Fruit fly (Drosophila melanogaster) whole organism, embryonic: ENCODE results near the gene Lamtor3.
A peak's percentile ranks its signal among the peaks of the same experiment; 100 is the strongest.

Source experiments
- Ada2b ChIP-seq: fragments of 200-800 bp; sonication (Bioruptor generic); IDR thresholded peaks from 2 replicates; pipeline ENCODE4 v1.3.6; 2022; ENCODE audit warnings: missing biosample characterization, missing genetic modification characterization
- CG11085 ChIP-seq: fragments of 200-800 bp; sonication (Bioruptor generic); IDR thresholded peaks from 2 replicates; pipeline ENCODE4 v1.3.6; 2022; ENCODE audit warnings: missing biosample characterization, missing genetic modification characterization
- CG11456 ChIP-seq: fragments of 200-800 bp; sonication (Bioruptor generic); IDR thresholded peaks from 3 replicates; pipeline ENCODE4 v1.3.6; 2022; ENCODE audit warnings: missing biosample characterization, missing genetic modification characterization
- CG11560 ChIP-seq: fragments of 200-800 bp; sonication (Bioruptor generic); IDR thresholded peaks from 3 replicates; pipeline ENCODE4 v1.3.6; 2022; ENCODE audit warnings: missing biosample characterization, missing genetic modification characterization
- CG12659 ChIP-seq: fragments of 200-800 bp; sonication (Bioruptor generic); optimal IDR thresholded peaks from 3 replicates; lab custom pipeline; 2017; ENCODE audit warnings: mild to moderate bottlenecking, missing biosample characterization, missing genetic modification reagents, missing genetic modification characterization
- CG14050 ChIP-seq: fragments of 200-800 bp; sonication (Bioruptor generic); IDR thresholded peaks from 3 replicates; pipeline ENCODE4 v1.3.6; 2022; ENCODE audit warnings: missing biosample characterization, missing genetic modification characterization
- CG17328 ChIP-seq: fragments of 200-800 bp; sonication (Bioruptor generic); IDR thresholded peaks from 2 replicates; pipeline ENCODE4 v1.3.6; 2022; ENCODE audit warnings: missing biosample characterization, missing genetic modification characterization
- CG1792 ChIP-seq: fragments of 200-800 bp; sonication (Bioruptor generic); optimal IDR thresholded peaks from 2 replicates; lab custom pipeline; 2016; ENCODE audit warnings: missing biosample characterization, missing genetic modification characterization
- CG30431 ChIP-seq: fragments of 200-800 bp; sonication (Bioruptor generic); optimal IDR thresholded peaks from 2 replicates; lab custom pipeline; 2017; ENCODE audit warnings: missing biosample characterization, missing genetic modification characterization
- CG31224 ChIP-seq: fragments of 200-800 bp; sonication (Bioruptor generic); IDR thresholded peaks from 2 replicates; pipeline ENCODE4 v1.3.6; 2022; ENCODE audit warnings: missing biosample characterization, missing genetic modification characterization
- CG31365 ChIP-seq: fragments of 200-800 bp; sonication (Bioruptor generic); optimal IDR thresholded peaks from 2 replicates; lab custom pipeline; 2018; ENCODE audit warnings: missing biosample characterization, mild to moderate bottlenecking, missing genetic modification characterization
- CG7372 ChIP-seq: fragments of 200-800 bp; sonication (Bioruptor generic); IDR thresholded peaks from 2 replicates; pipeline ENCODE4 v1.3.6; 2022; ENCODE audit warnings: missing biosample characterization, missing genetic modification characterization
- CG9876 ChIP-seq: fragments of 200-800 bp; sonication (Bioruptor generic); optimal IDR thresholded peaks from 2 replicates; lab custom pipeline; 2016; ENCODE audit warnings: missing biosample characterization, missing genetic modification characterization
- CG9932 ChIP-seq: fragments of 200-800 bp; sonication (Bioruptor generic); IDR thresholded peaks from 2 replicates; pipeline ENCODE4 v1.3.6; 2022; ENCODE audit warnings: missing biosample characterization, missing genetic modification characterization
- Dad ChIP-seq: fragments of 200-800 bp; sonication (Bioruptor generic); optimal IDR thresholded peaks from 3 replicates; lab custom pipeline; 2016; ENCODE audit warnings: missing biosample characterization, missing genetic modification characterization
- Dip2 ChIP-seq: fragments of 200-800 bp; sonication (Bioruptor generic); IDR thresholded peaks from 2 replicates; pipeline ENCODE4 v1.3.6; 2022; ENCODE audit warnings: missing biosample characterization, missing genetic modification characterization
- Dref ChIP-seq: fragments of 200-800 bp; sonication (Bioruptor generic); IDR thresholded peaks from 2 replicates; pipeline ENCODE4 v1.3.6; 2022; ENCODE audit warnings: missing biosample characterization, missing genetic modification characterization
- Eip74EF ChIP-seq, 2 experiments: fragments of 200-800 bp in 1 of 2; fragments of >200 bp in 1 of 2; sonication (Bioruptor generic) in 1 of 2; optimal IDR thresholded peaks; 2 replicates each; lab custom pipeline; 2017 to 2019; ENCODE audit warnings: missing biosample characterization in 2 of 2, missing genetic modification characterization in 2 of 2, mild to moderate bottlenecking in 1 of 2, moderate library complexity in 1 of 2
- Elba2 ChIP-seq: fragments of 200-800 bp; sonication (Bioruptor generic); optimal IDR thresholded peaks from 3 replicates; lab custom pipeline; 2016; ENCODE audit warnings: missing biosample characterization, missing genetic modification characterization
- GATAe ChIP-seq: fragments of 200-800 bp; sonication (Bioruptor generic); conservative IDR thresholded peaks from 2 replicates; pipeline ENCODE4 v1.3.6; 2022; ENCODE audit warnings: missing biosample characterization, missing genetic modification characterization
- HLH54F ChIP-seq: fragments of 200-800 bp; sonication (Bioruptor generic); optimal IDR thresholded peaks from 3 replicates; lab custom pipeline; 2016; ENCODE audit warnings: missing biosample characterization, missing genetic modification characterization
- HmgD ChIP-seq: fragments of 200-800 bp; sonication (Bioruptor generic); optimal IDR thresholded peaks from 3 replicates; lab custom pipeline; 2016; ENCODE audit warnings: missing biosample characterization, missing genetic modification characterization
- Hr39 ChIP-seq: fragments of >200 bp; optimal IDR thresholded peaks from 2 replicates; lab custom pipeline; 2017
- Max ChIP-seq: fragments of 200-800 bp; sonication (Bioruptor generic); optimal IDR thresholded peaks from 2 replicates; lab custom pipeline; 2016; ENCODE audit warnings: missing biosample characterization, mild to moderate bottlenecking, missing genetic modification characterization
- PHDP ChIP-seq: fragments of 200-800 bp; sonication (Bioruptor generic); optimal IDR thresholded peaks from 3 replicates; lab custom pipeline; 2018; ENCODE audit warnings: missing biosample characterization, mild to moderate bottlenecking, missing genetic modification characterization, moderate library complexity
- Sin3A ChIP-seq: fragments of >200 bp; optimal IDR thresholded peaks from 2 replicates; lab custom pipeline; 2018
- Sox100B ChIP-seq: fragments of 200-800 bp; sonication (Bioruptor generic); optimal IDR thresholded peaks from 3 replicates; lab custom pipeline; 2018; ENCODE audit warnings: missing biosample characterization, mild to moderate bottlenecking, missing genetic modification characterization
- Stat92E ChIP-seq, 3 experiments: fragments of >200 bp in 2 of 3; fragments of 200-800 bp in 1 of 3; sonication (Bioruptor generic) in 1 of 3; optimal IDR thresholded peaks; 2 replicates each; lab custom pipeline; 2017 to 2019; ENCODE audit warnings: missing biosample characterization in 3 of 3, missing genetic modification characterization in 3 of 3, mild to moderate bottlenecking in 1 of 3, moderate library complexity in 1 of 3
- Xrp1 ChIP-seq: fragments of 200-800 bp; sonication (Bioruptor generic); IDR thresholded peaks from 2 replicates; pipeline ENCODE4 v1.3.6; 2022; ENCODE audit warnings: missing biosample characterization, missing genetic modification characterization
- ase ChIP-seq: fragments of 200-800 bp; sonication (Bioruptor generic); IDR thresholded peaks from 3 replicates; pipeline ENCODE4 v1.3.6; 2022; ENCODE audit warnings: missing biosample characterization, missing genetic modification characterization
- ato ChIP-seq: fragments of 200-800 bp; sonication (Bioruptor generic); IDR thresholded peaks from 2 replicates; pipeline ENCODE4 v1.3.6; 2022; ENCODE audit warnings: missing biosample characterization, missing genetic modification characterization; ENCODE audit not compliant: partially characterized antibody
- bcd ChIP-seq: fragments of 200-800 bp; sonication (Bioruptor generic); optimal IDR thresholded peaks from 2 replicates; lab custom pipeline; 2017; ENCODE audit warnings: missing biosample characterization, mild to moderate bottlenecking, missing genetic modification characterization
- danr ChIP-seq: fragments of 200-800 bp; sonication (Bioruptor generic); IDR thresholded peaks from 2 replicates; pipeline ENCODE4 v1.3.6; 2022; ENCODE audit warnings: missing biosample characterization, missing genetic modification characterization
- emc ChIP-seq: fragments of 200-800 bp; sonication (Bioruptor generic); optimal IDR thresholded peaks from 2 replicates; lab custom pipeline; 2016; ENCODE audit warnings: missing biosample characterization, missing genetic modification characterization
- fd96Cb ChIP-seq: fragments of 200-800 bp; sonication (Bioruptor generic); optimal IDR thresholded peaks from 2 replicates; lab custom pipeline; 2018; ENCODE audit warnings: missing biosample characterization, mild to moderate bottlenecking, missing genetic modification characterization, moderate library complexity
- gce ChIP-seq: fragments of 200-800 bp; sonication (Bioruptor generic); IDR thresholded peaks from 3 replicates; pipeline ENCODE4 v1.3.6; 2022; ENCODE audit warnings: missing biosample characterization, missing genetic modification characterization
- h ChIP-seq: fragments of >200 bp; optimal IDR thresholded peaks from 2 replicates; lab custom pipeline; 2017
- hb ChIP-seq: fragments of 200-800 bp; sonication (Bioruptor generic); IDR thresholded peaks from 3 replicates; pipeline ENCODE4 v1.3.6; 2022; ENCODE audit warnings: missing biosample characterization, missing genetic modification characterization; ENCODE audit not compliant: partially characterized antibody
- jumu ChIP-seq: fragments of 200-800 bp; sonication (Bioruptor generic); optimal IDR thresholded peaks from 3 replicates; lab custom pipeline; 2016; ENCODE audit warnings: missing biosample characterization, missing genetic modification characterization
- knrl ChIP-seq: fragments of 200-800 bp; sonication (Bioruptor generic); IDR thresholded peaks from 3 replicates; pipeline ENCODE4 v1.3.6; 2022; ENCODE audit warnings: missing biosample characterization, missing genetic modification characterization; ENCODE audit not compliant: partially characterized antibody
- nerfin-2 ChIP-seq: fragments of 200-800 bp; sonication (Bioruptor generic); IDR thresholded peaks from 2 replicates; pipeline ENCODE4 v1.3.6; 2022; ENCODE audit warnings: missing biosample characterization, missing genetic modification characterization; ENCODE audit not compliant: partially characterized antibody
- oc ChIP-seq: fragments of 200-800 bp; sonication (Bioruptor generic); optimal IDR thresholded peaks from 2 replicates; lab custom pipeline; 2018; ENCODE audit warnings: missing biosample characterization, mild to moderate bottlenecking, missing genetic modification characterization, moderate library complexity
- ranshi ChIP-seq: fragments of 200-800 bp; sonication (Bioruptor generic); IDR thresholded peaks from 2 replicates; pipeline ENCODE4 v1.3.6; 2022; ENCODE audit warnings: missing biosample characterization, missing genetic modification characterization
- rib ChIP-seq: fragments of 200-800 bp; sonication (Bioruptor generic); IDR thresholded peaks from 2 replicates; pipeline ENCODE4 v1.3.6; 2022; ENCODE audit warnings: missing biosample characterization, missing genetic modification characterization
- salm ChIP-seq: fragments of 200-800 bp; sonication (Bioruptor generic); optimal IDR thresholded peaks from 2 replicates; lab custom pipeline; 2018; ENCODE audit warnings: missing biosample characterization, mild to moderate bottlenecking, missing genetic modification characterization
- shn ChIP-seq: fragments of 200-800 bp; sonication (Bioruptor generic); optimal IDR thresholded peaks from 3 replicates; lab custom pipeline; 2016; ENCODE audit warnings: missing biosample characterization, missing genetic modification characterization
- slbo ChIP-seq: fragments of 200-800 bp; sonication (Bioruptor generic); IDR thresholded peaks from 2 replicates; pipeline ENCODE4 v1.3.6; 2022; ENCODE audit warnings: missing biosample characterization, missing genetic modification characterization
- sr ChIP-seq: fragments of 200-800 bp; sonication (Bioruptor generic); IDR thresholded peaks from 3 replicates; pipeline ENCODE4 v1.3.6; 2022; ENCODE audit warnings: missing biosample characterization, missing genetic modification characterization
- trh ChIP-seq: fragments of 200-800 bp; sonication (Bioruptor generic); optimal IDR thresholded peaks from 2 replicates; lab custom pipeline; 2016; ENCODE audit warnings: missing biosample characterization, missing genetic modification characterization
- vnd ChIP-seq: fragments of 200-800 bp; sonication (Bioruptor generic); IDR thresholded peaks from 3 replicates; pipeline ENCODE4 v1.3.6; 2022; ENCODE audit warnings: missing biosample characterization, missing genetic modification characterization; ENCODE audit not compliant: partially characterized antibody
- wek ChIP-seq: fragments of 200-800 bp; sonication (Bioruptor generic); optimal IDR thresholded peaks from 3 replicates; lab custom pipeline; 2018; ENCODE audit warnings: missing biosample characterization, mild to moderate bottlenecking, missing genetic modification characterization, moderate library complexity
- zen2 ChIP-seq: fragments of 200-800 bp; sonication (Bioruptor generic); IDR thresholded peaks from 3 replicates; pipeline ENCODE4 v1.3.6; 2022; ENCODE audit warnings: missing biosample characterization, missing genetic modification characterization; ENCODE audit not compliant: partially characterized antibody
- zfh2 ChIP-seq: fragments of 200-800 bp; sonication (Bioruptor generic); optimal IDR thresholded peaks from 2 replicates; lab custom pipeline; 2016; ENCODE audit warnings: missing biosample characterization, missing genetic modification characterization

The Lamtor3 gene

dm6 chr2L:17470630-17471029, 10.4 kb upstream of the Lamtor3 start (continued):
- TF ChIP-seq Sox100B: no peak
- no peak for TF ChIP-seq Max (GFP tag; lab: Kevin White, UChicago)
- TF ChIP-seq Dad (GFP tag; lab: Kevin White, UChicago): peak; percentile 2
- TF ChIP-seq CG14050: no peak
- TF ChIP-seq CG9932 (GFP tag; lab: Robert Waterston, UW): no peak
- TF ChIP-seq CG17328: no peak
- TF ChIP-seq sr (GFP tag; lab: Robert Waterston, UW): no peak
- peak; percentile 13 for TF ChIP-seq emc
- TF ChIP-seq wek (GFP tag; lab: Kevin White, UChicago): no peak
- TF ChIP-seq ranshi (GFP tag; lab: Robert Waterston, UW): peak; percentile 32; the same call in 1 of the 2 replicates
- TF ChIP-seq CG11456 (GFP tag; lab: Robert Waterston, UW): peak; percentile 73; the same call in 1 of the 3 replicates
- no peak for TF ChIP-seq zen2 (GFP tag; lab: Robert Waterston, UW)
- TF ChIP-seq zfh2: peak; percentile 33
- peak; percentile 26; the same call in 1 of the 2 replicates for TF ChIP-seq CG11085
- no peak for TF ChIP-seq oc (tag; lab: Kevin White, UChicago)
- peak; percentile 2 for TF ChIP-seq HLH54F
- TF ChIP-seq shn (GFP tag; lab: Kevin White, UChicago): no peak
- no peak for TF ChIP-seq Sin3A (lab: Kevin White, UChicago)
- no peak for TF ChIP-seq hb
- TF ChIP-seq gce (GFP tag; lab: Robert Waterston, UW): no peak
- no peak for TF ChIP-seq h (lab: Kevin White, UChicago)
- TF ChIP-seq CG11560: no peak; the same call in 2 of the 3 replicates
- peak; percentile 85 for TF ChIP-seq PHDP
- no peak for TF ChIP-seq Ada2b
- no peak for TF ChIP-seq Dref (GFP tag; lab: Robert Waterston, UW)
- peak; percentile 55 for TF ChIP-seq bcd (GFP tag; lab: Kevin White, UChicago)
- TF ChIP-seq HmgD (GFP tag; lab: Kevin White, UChicago): no peak
- TF ChIP-seq ase: no peak
- no peak for TF ChIP-seq knrl (GFP tag; lab: Robert Waterston, UW)
- TF ChIP-seq CG31224: no peak
- TF ChIP-seq rib (GFP tag; lab: Robert Waterston, UW): peak; percentile 87
- TF ChIP-seq ato: no peak
- no peak for TF ChIP-seq Elba2 (GFP tag; lab: Kevin White, UChicago)
- no peak for TF ChIP-seq slbo (GFP tag; lab: Robert Waterston, UW)
- no peak for TF ChIP-seq nerfin-2
- TF ChIP-seq Hr39 (lab: Kevin White, UChicago): no peak
- no peak for TF ChIP-seq Stat92E (GFP tag; optimal IDR thresholded peaks at IDR 0.05; lab: Kevin White, UChicago)
- TF ChIP-seq CG31365 (tag; lab: Kevin White, UChicago): peak; percentile 37
- no peak for TF ChIP-seq Eip74EF (GFP tag; optimal IDR thresholded peaks at IDR 0.05; lab: Kevin White, UChicago)
- no peak for TF ChIP-seq danr (GFP tag; lab: Robert Waterston, UW)
- TF ChIP-seq CG12659 (GFP tag; lab: Kevin White, UChicago): peak; percentile 57
- TF ChIP-seq CG9876: no peak
- no peak for TF ChIP-seq Xrp1 (GFP tag; lab: Robert Waterston, UW)
- TF ChIP-seq CG7372: no peak
- TF ChIP-seq jumu (GFP tag; lab: Kevin White, UChicago): no peak
- no peak for TF ChIP-seq fd96Cb (tag; lab: Kevin White, UChicago)
- TF ChIP-seq CG30431 (GFP tag; lab: Kevin White, UChicago): no peak
- no peak for TF ChIP-seq GATAe (GFP tag; lab: Robert Waterston, UW)
- TF ChIP-seq CG1792 (GFP tag; lab: Kevin White, UChicago): peak; percentile 22
- TF ChIP-seq Dip2 (GFP tag; lab: Robert Waterston, UW): no peak
- TF ChIP-seq trh: no peak
- no peak for TF ChIP-seq salm (tag; lab: Kevin White, UChicago)
- TF ChIP-seq vnd (GFP tag; lab: Robert Waterston, UW): no peak
